Worm (Caenorhabditis elegans) whole organism, L2 larva: ENCODE measurements around the gene C25B8.8.

Experiments used
- C34F6.9 ChIP-seq: fragments of 150-350 bp; optimal IDR thresholded peaks from 2 replicates; lab custom pipeline; 2014; ENCODE audit warnings: missing biosample characterization, missing genetic modification characterization
- F13H6.1 ChIP-seq: sonication (generic microtip); optimal IDR thresholded peaks from 2 replicates; lab custom pipeline; 2016; ENCODE audit warnings: missing genetic modification characterization, missing compliant biosample characterization
- R02D3.7 ChIP-seq: fragments of 150-350 bp; optimal IDR thresholded peaks from 2 replicates; lab custom pipeline; 2014; ENCODE audit warnings: missing biosample characterization, missing genetic modification characterization
- alr-1 ChIP-seq: fragments of 150-350 bp; optimal IDR thresholded peaks from 2 replicates; lab custom pipeline; 2014; ENCODE audit warnings: missing biosample characterization, missing genetic modification characterization
- aly-2 ChIP-seq: fragments of 150-350 bp; optimal IDR thresholded peaks from 2 replicates; lab custom pipeline; 2014; ENCODE audit warnings: missing biosample characterization, missing genetic modification characterization
- blmp-1 ChIP-seq: sonication (generic microtip); optimal IDR thresholded peaks from 2 replicates; lab custom pipeline; 2017; ENCODE audit warnings: missing genetic modification characterization, mild to moderate bottlenecking, missing compliant biosample characterization, antibody characterized with exemption, moderate library complexity; ENCODE audit not compliant: insufficient read depth
- ceh-16 ChIP-seq: fragments of 150-350 bp; optimal IDR thresholded peaks from 2 replicates; lab custom pipeline; 2014; ENCODE audit warnings: missing biosample characterization, missing genetic modification characterization
- ceh-82 ChIP-seq: fragments of 150-350 bp; optimal IDR thresholded peaks from 2 replicates; lab custom pipeline; 2014; ENCODE audit warnings: missing biosample characterization, missing genetic modification characterization
- crh-2 ChIP-seq: sonication (generic microtip); optimal IDR thresholded peaks from 2 replicates; lab custom pipeline; 2017; ENCODE audit warnings: missing biosample characterization, missing genetic modification characterization
- dmd-4 ChIP-seq: sonication (generic microtip); optimal IDR thresholded peaks from 2 replicates; lab custom pipeline; 2017; ENCODE audit warnings: missing biosample characterization, missing genetic modification characterization
- egl-27 ChIP-seq: sonication (generic microtip); optimal IDR thresholded peaks from 3 replicates; lab custom pipeline; 2017; ENCODE audit warnings: missing biosample characterization, missing genetic modification reagents, missing genetic modification characterization
- elt-1 ChIP-seq: fragments of 150-350 bp; optimal IDR thresholded peaks from 2 replicates; lab custom pipeline; 2014; ENCODE audit warnings: missing biosample characterization, missing genetic modification characterization
- fos-1 ChIP-seq: fragments of 150-350 bp; optimal IDR thresholded peaks from 2 replicates; lab custom pipeline; 2014; ENCODE audit warnings: missing biosample characterization, missing genetic modification characterization
- gmeb-1 ChIP-seq: fragments of 150-350 bp; optimal IDR thresholded peaks from 2 replicates; lab custom pipeline; 2014; ENCODE audit warnings: missing biosample characterization, missing genetic modification characterization
- lin-11 ChIP-seq: fragments of 150-350 bp; sonication (generic microtip); optimal IDR thresholded peaks from 2 replicates; lab custom pipeline; 2014; ENCODE audit warnings: missing biosample characterization, missing genetic modification characterization, inconsistent platforms, mixed read lengths
- lin-13 ChIP-seq: fragments of 150-350 bp; optimal IDR thresholded peaks from 2 replicates; lab custom pipeline; 2014; ENCODE audit warnings: missing biosample characterization, missing genetic modification reagents, missing genetic modification characterization
- lin-39 ChIP-seq: fragments of 150-350 bp; optimal IDR thresholded peaks from 2 replicates; lab custom pipeline; 2014; ENCODE audit warnings: missing biosample characterization, missing genetic modification reagents, missing genetic modification characterization
- mab-5 ChIP-seq: fragments of 150-350 bp; optimal IDR thresholded peaks from 2 replicates; lab custom pipeline; 2014; ENCODE audit warnings: missing biosample characterization, missing genetic modification characterization
- nhr-10 ChIP-seq: sonication (generic microtip); optimal IDR thresholded peaks from 2 replicates; lab custom pipeline; 2017; ENCODE audit warnings: missing biosample characterization, missing genetic modification characterization
- nhr-12 ChIP-seq: fragments of 150-350 bp; optimal IDR thresholded peaks from 2 replicates; lab custom pipeline; 2014; ENCODE audit warnings: missing biosample characterization, missing genetic modification characterization
- nhr-129 ChIP-seq: fragments of 150-350 bp; optimal IDR thresholded peaks from 2 replicates; lab custom pipeline; 2014; ENCODE audit warnings: missing biosample characterization, missing genetic modification characterization
- nhr-21 ChIP-seq: fragments of 150-350 bp; optimal IDR thresholded peaks from 2 replicates; lab custom pipeline; 2014; ENCODE audit warnings: missing biosample characterization, missing genetic modification characterization
- nhr-237 ChIP-seq: fragments of 150-350 bp; optimal IDR thresholded peaks from 2 replicates; lab custom pipeline; 2014; ENCODE audit warnings: missing biosample characterization, missing genetic modification characterization
- nhr-25 ChIP-seq: fragments of 150-350 bp; sonication (generic microtip); optimal IDR thresholded peaks from 3 replicates; lab custom pipeline; 2014; ENCODE audit warnings: missing biosample characterization, missing genetic modification characterization
- nhr-6 ChIP-seq: fragments of 150-350 bp; optimal IDR thresholded peaks from 2 replicates; lab custom pipeline; 2014; ENCODE audit warnings: missing biosample characterization, missing genetic modification characterization
- nhr-77 ChIP-seq: fragments of 150-350 bp; optimal IDR thresholded peaks from 2 replicates; lab custom pipeline; 2014; ENCODE audit warnings: missing biosample characterization, missing genetic modification characterization
- peb-1 ChIP-seq: fragments of 150-350 bp; optimal IDR thresholded peaks from 2 replicates; lab custom pipeline; 2014; ENCODE audit warnings: missing biosample characterization, missing genetic modification characterization
- sma-3 ChIP-seq: sonication (generic microtip); optimal IDR thresholded peaks from 2 replicates; lab custom pipeline; 2016; ENCODE audit warnings: missing genetic modification reagents, missing genetic modification characterization, missing compliant biosample characterization
- sma-9 ChIP-seq, 2 experiments: fragments of 150-350 bp in 1 of 2; sonication (generic microtip) in 1 of 2; optimal IDR thresholded peaks; 2 replicates each; lab custom pipeline; 2014 to 2016; ENCODE audit warnings: missing genetic modification characterization in 2 of 2, mild to moderate bottlenecking in 1 of 2, missing biosample characterization in 1 of 2, missing compliant biosample characterization in 1 of 2, missing genetic modification reagents in 1 of 2, moderate library complexity in 1 of 2
- unc-39 ChIP-seq: fragments of 150-350 bp; optimal IDR thresholded peaks from 2 replicates; lab custom pipeline; 2014; ENCODE audit warnings: missing biosample characterization, missing genetic modification characterization
- unc-55 ChIP-seq: fragments of 150-350 bp; sonication (generic microtip); optimal IDR thresholded peaks from 3 replicates; lab custom pipeline; 2014; ENCODE audit warnings: missing biosample characterization, missing genetic modification reagents, missing genetic modification characterization
- zag-1 ChIP-seq: fragments of 150-350 bp; optimal IDR thresholded peaks from 2 replicates; lab custom pipeline; 2014; ENCODE audit warnings: missing biosample characterization, missing genetic modification characterization
- ztf-1 ChIP-seq: fragments of 200-800 bp; sonication (Bioruptor generic); conservative IDR thresholded peaks from 2 replicates; pipeline ENCODE4 v1.3.6; 2022; ENCODE audit warnings: missing genetic modification characterization, missing compliant biosample characterization
- ztf-11 ChIP-seq: sonication (generic microtip); optimal IDR thresholded peaks from 2 replicates; lab custom pipeline; 2017; ENCODE audit warnings: missing biosample characterization, missing genetic modification characterization
- ztf-4 ChIP-seq: fragments of 150-350 bp; optimal IDR thresholded peaks from 2 replicates; lab custom pipeline; 2014; ENCODE audit warnings: missing biosample characterization, missing genetic modification characterization

C25B8.8 gene

ce11 chrX:6603098-6603497 lies 6.7 kb upstream of the C25B8.8 start, which contains the start of gene F23G4.1:
TSS of gene F23G4.1 (minus strand) at chrX:6603198.
- TF ChIP-seq alr-1 (tag; lab: Kevin White, UChicago) (no peak), nhr-25 (tag; lab: Kevin White, UChicago) (no peak), mab-5 (no peak), peb-1 (tag; lab: Kevin White, UChicago) (no peak), unc-55 (GFP tag; lab: Kevin White, UChicago) (no peak), blmp-1 (no peak), nhr-10 (tag; lab: Kevin White, UChicago) (no peak), nhr-129 (tag; lab: Kevin White, UChicago) (no peak), R02D3.7 (tag; lab: Kevin White, UChicago) (no peak), elt-1 (no peak), nhr-237 (tag; lab: Kevin White, UChicago) (no peak), nhr-21 (tag; lab: Kevin White, UChicago) (no peak), ztf-11 (tag; lab: Kevin White, UChicago) (no peak), C34F6.9 (tag; lab: Kevin White, UChicago) (no peak), sma-3 (GFP tag; lab: Kevin White, UChicago) (no peak), ceh-16 (no peak), crh-2 (tag; lab: Kevin White, UChicago) (no peak), zag-1 (tag; lab: Kevin White, UChicago) (no peak), nhr-6 (tag; lab: Kevin White, UChicago) (no peak), unc-39 (tag; lab: Kevin White, UChicago) (no peak)

ce11 chrX:6606991-6607390 lies 2.8 kb upstream of the C25B8.8 start, which contains the start of gene cpr-6:
TSS of gene cpr-6 (plus strand) at chrX:6607207.
- TF ChIP-seq F13H6.1 (tag; lab: Kevin White, UChicago) (peak; percentile 61), lin-39 (tag; lab: Kevin White, UChicago) (no peak), crh-2 (tag; lab: Kevin White, UChicago) (peak; percentile 10), fos-1 (peak; percentile 49), peb-1 (tag; lab: Kevin White, UChicago) (no peak), sma-9 (GFP tag; optimal IDR thresholded peaks at IDR 0.05; lab: Kevin White, UChicago) (peak; percentile 11), sma-9 (tag; optimal IDR thresholded peaks at IDR 0.05; lab: Kevin White, UChicago) (no peak), gmeb-1 (tag; lab: Kevin White, UChicago) (peak; percentile 8)

- TF ChIP-seq crh-2 (tag; lab: Kevin White, UChicago) (no peak), F13H6.1 (tag; lab: Kevin White, UChicago) (peak; percentile 11), gmeb-1 (tag; lab: Kevin White, UChicago) (peak; percentile 43), aly-2 (tag; lab: Kevin White, UChicago) (no peak), sma-9 (GFP tag; optimal IDR thresholded peaks at IDR 0.05; lab: Kevin White, UChicago) (peak; percentile 49), sma-9 (tag; optimal IDR thresholded peaks at IDR 0.05; lab: Kevin White, UChicago) (no peak), fos-1 (peak; percentile 14), nhr-129 (tag; lab: Kevin White, UChicago) (no peak)
Observed at ce11 chrX:6607599-6607998, 2.2 kb upstream of the C25B8.8 start.

ce11 chrX:6609251-6609650 lies 566 bp upstream of the C25B8.8 start:
- TF ChIP-seq egl-27 = no peak
- TF ChIP-seq lin-11 (tag; lab: Kevin White, UChicago) = peak; percentile 10

- TF ChIP-seq R02D3.7 (tag; lab: Kevin White, UChicago) (no peak), nhr-21 (tag; lab: Kevin White, UChicago) (no peak), gmeb-1 (tag; lab: Kevin White, UChicago) (no peak), unc-39 (tag; lab: Kevin White, UChicago) (no peak), lin-39 (tag; lab: Kevin White, UChicago) (no peak), nhr-77 (tag; lab: Kevin White, UChicago) (no peak), mab-5 (no peak), nhr-12 (no peak), C34F6.9 (tag; lab: Kevin White, UChicago) (no peak)
- TF ChIP-seq, all 48 proteins: peak for 0
Observed at ce11 chrX:6613537-6613936, 3.7 kb downstream of the C25B8.8 start.

ce11 chrX:6617622-6618021 lies 7.8 kb downstream of the C25B8.8 start:
- TF ChIP-seq lin-13 (GFP tag; lab: Kevin White, UChicago) (no peak), peb-1 (tag; lab: Kevin White, UChicago) (no peak), unc-55 (GFP tag; lab: Kevin White, UChicago) (no peak), mab-5 (no peak), dmd-4 (tag; lab: Kevin White, UChicago) (no peak), zag-1 (tag; lab: Kevin White, UChicago) (no peak), ztf-4 (no peak), ztf-1 (GFP tag; lab: Robert Waterston, UW) (no peak), ztf-11 (tag; lab: Kevin White, UChicago) (no peak), aly-2 (tag; lab: Kevin White, UChicago) (no peak), ceh-82 (tag; lab: Kevin White, UChicago) (no peak), sma-9 (GFP tag; optimal IDR thresholded peaks at IDR 0.05; lab: Kevin White, UChicago) (no peak), sma-9 (tag; optimal IDR thresholded peaks at IDR 0.05; lab: Kevin White, UChicago) (no peak), R02D3.7 (tag; lab: Kevin White, UChicago) (no peak), fos-1 (no peak)
